Worm (Caenorhabditis elegans) whole organism, midembryonic: Measurements from ENCODE around the gene gtf-2E1.

Source experiments
- T22C8.4 ChIP-seq: fragments of 200-800 bp; sonication (Bioruptor generic); IDR thresholded peaks from 2 replicates; pipeline ENCODE4 v1.3.6; 2022; ENCODE audit warnings: missing genetic modification characterization, missing compliant biosample characterization
- flt-1 ChIP-seq: fragments of 200-800 bp; sonication (Bioruptor generic); IDR thresholded peaks from 2 replicates; pipeline ENCODE4 v1.3.6; 2022; ENCODE audit warnings: missing genetic modification characterization, missing compliant biosample characterization
- klf-2 ChIP-seq: fragments of 200-800 bp; sonication (Bioruptor generic); conservative IDR thresholded peaks from 2 replicates; pipeline ENCODE4 v1.3.6; 2022; ENCODE audit warnings: missing genetic modification reagents, missing genetic modification characterization, missing compliant biosample characterization
- ztf-23 ChIP-seq: fragments of 200-800 bp; sonication (Bioruptor generic); IDR thresholded peaks from 2 replicates; pipeline ENCODE4 v1.3.6; 2022; ENCODE audit warnings: missing genetic modification reagents, missing genetic modification characterization, missing compliant biosample characterization

DNA sequence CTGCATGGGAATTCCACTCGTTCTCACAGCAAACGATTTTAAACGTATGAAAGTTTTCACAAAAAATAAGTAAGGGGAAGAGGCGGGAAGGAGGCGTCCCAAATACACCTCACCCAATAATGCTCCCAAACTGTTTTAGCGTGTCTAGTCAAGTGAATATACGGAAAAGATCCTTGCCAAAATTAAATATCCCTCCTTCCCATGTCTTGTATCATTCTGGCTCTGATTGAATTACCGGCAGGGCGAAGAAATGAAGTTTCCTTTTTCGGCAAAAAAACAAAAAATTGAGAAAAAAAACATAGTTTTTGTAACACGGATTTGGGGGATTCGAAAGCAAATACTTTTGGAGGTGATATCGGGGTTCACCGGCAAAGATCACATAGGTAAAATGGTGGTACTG is 16.1 kb upstream of the gtf-2E1 start:
- TF ChIP-seq ztf-23 (GFP tag; lab: Robert Waterston, UW) = no peak
- TF ChIP-seq flt-1 = no peak
- no peak for TF ChIP-seq klf-2
- TF ChIP-seq T22C8.4 = no peak
